Fruit fly (Drosophila melanogaster) whole organism, embryonic: ENCODE results near the gene Cyp310a1.

Source experiments
- Antp ChIP-seq: fragments of 200-800 bp; sonication (Bioruptor generic); optimal IDR thresholded peaks from 3 replicates; lab custom pipeline; 2016; ENCODE audit warnings: missing biosample characterization, missing genetic modification characterization
- Bgb ChIP-seq: fragments of 200-800 bp; sonication (Bioruptor generic); IDR thresholded peaks from 2 replicates; pipeline ENCODE4 v1.3.6; 2022; ENCODE audit warnings: missing biosample characterization, missing genetic modification characterization; ENCODE audit not compliant: partially characterized antibody
- Bteb2 ChIP-seq: fragments of 200-800 bp; sonication (Bioruptor generic); optimal IDR thresholded peaks from 2 replicates; lab custom pipeline; 2016; ENCODE audit warnings: missing biosample characterization, missing genetic modification characterization
- CG10267 ChIP-seq: fragments of 200-800 bp; sonication (Bioruptor generic); optimal IDR thresholded peaks from 2 replicates; lab custom pipeline; 2018; ENCODE audit warnings: missing biosample characterization, mild to moderate bottlenecking, missing genetic modification characterization, moderate library complexity
- CG10366 ChIP-seq: fragments of 200-800 bp; sonication (Bioruptor generic); IDR thresholded peaks from 2 replicates; pipeline ENCODE4 v1.3.6; 2022; ENCODE audit warnings: missing biosample characterization, missing genetic modification characterization
- CG10959 ChIP-seq: fragments of 200-800 bp; sonication (Bioruptor generic); IDR thresholded peaks from 2 replicates; pipeline ENCODE4 v1.3.6; 2022; ENCODE audit warnings: missing biosample characterization, missing genetic modification characterization
- CG1603 ChIP-seq: fragments of 200-800 bp; sonication (Bioruptor generic); optimal IDR thresholded peaks from 2 replicates; lab custom pipeline; 2019; ENCODE audit warnings: missing biosample characterization, mild to moderate bottlenecking, missing genetic modification characterization, moderate library complexity
- CG16813 ChIP-seq: fragments of 200-800 bp; sonication (Bioruptor generic); IDR thresholded peaks from 3 replicates; pipeline ENCODE4 v1.3.6; 2022; ENCODE audit warnings: missing biosample characterization, missing genetic modification characterization; ENCODE audit not compliant: partially characterized antibody
- CG16863 ChIP-seq: fragments of 200-800 bp; sonication (Bioruptor generic); optimal IDR thresholded peaks from 3 replicates; lab custom pipeline; 2016; ENCODE audit warnings: missing biosample characterization, missing genetic modification characterization
- CG17328 ChIP-seq: fragments of 200-800 bp; sonication (Bioruptor generic); IDR thresholded peaks from 2 replicates; pipeline ENCODE4 v1.3.6; 2022; ENCODE audit warnings: missing biosample characterization, missing genetic modification characterization
- CG18262 ChIP-seq: fragments of 200-800 bp; optimal IDR thresholded peaks from 3 replicates; lab custom pipeline; 2019; ENCODE audit warnings: missing biosample characterization, mild to moderate bottlenecking, missing genetic modification characterization, moderate library complexity
- CG18599 ChIP-seq: fragments of 200-800 bp; sonication (Bioruptor generic); optimal IDR thresholded peaks from 3 replicates; lab custom pipeline; 2017; ENCODE audit warnings: missing biosample characterization, missing genetic modification characterization, mild to moderate bottlenecking, moderate library complexity, missing genetic modification reagents
- CG30403 ChIP-seq: fragments of 200-800 bp; sonication (Bioruptor generic); optimal IDR thresholded peaks from 3 replicates; lab custom pipeline; 2016; ENCODE audit warnings: missing biosample characterization, missing genetic modification characterization
- CG33557 ChIP-seq: fragments of 200-800 bp; sonication (Bioruptor generic); optimal IDR thresholded peaks from 2 replicates; lab custom pipeline; 2019; ENCODE audit warnings: missing biosample characterization, mild to moderate bottlenecking, missing genetic modification characterization, moderate library complexity
- CG4328 ChIP-seq: fragments of 200-800 bp; sonication (Bioruptor generic); optimal IDR thresholded peaks from 3 replicates; lab custom pipeline; 2017; ENCODE audit warnings: missing biosample characterization, missing genetic modification reagents, missing genetic modification characterization
- CG4404 ChIP-seq: fragments of 200-800 bp; sonication (Bioruptor generic); IDR thresholded peaks from 2 replicates; pipeline ENCODE4 v1.3.6; 2022; ENCODE audit warnings: missing biosample characterization, missing genetic modification characterization
- CG7271 ChIP-seq: fragments of 200-800 bp; sonication (Bioruptor generic); optimal IDR thresholded peaks from 2 replicates; lab custom pipeline; 2018; ENCODE audit warnings: missing biosample characterization, mild to moderate bottlenecking, missing genetic modification characterization, moderate library complexity
- CG7745 ChIP-seq: fragments of 200-800 bp; sonication (Bioruptor generic); optimal IDR thresholded peaks from 2 replicates; lab custom pipeline; 2018; ENCODE audit warnings: missing biosample characterization, mild to moderate bottlenecking, missing genetic modification characterization, moderate library complexity
- CG8924 ChIP-seq: fragments of 200-800 bp; optimal IDR thresholded peaks from 3 replicates; lab custom pipeline; 2019; ENCODE audit warnings: missing biosample characterization, mild to moderate bottlenecking, missing genetic modification characterization, moderate library complexity
- CG9817 ChIP-seq: fragments of 200-800 bp; sonication (Bioruptor generic); optimal IDR thresholded peaks from 2 replicates; lab custom pipeline; 2018; ENCODE audit warnings: missing biosample characterization, mild to moderate bottlenecking, missing genetic modification characterization, moderate library complexity
- Chrac-16 ChIP-seq: fragments of 200-800 bp; sonication (Bioruptor generic); optimal IDR thresholded peaks from 3 replicates; lab custom pipeline; 2016; ENCODE audit warnings: missing biosample characterization, missing genetic modification characterization
- Ets65A ChIP-seq: fragments of 200-800 bp; sonication (Bioruptor generic); peaks from one replicate; lab custom pipeline; 2016; ENCODE audit warnings: missing biosample characterization, missing genetic modification characterization
- H15 ChIP-seq: fragments of 200-800 bp; sonication (Bioruptor generic); IDR thresholded peaks from 3 replicates; pipeline ENCODE4 v1.3.6; 2022; ENCODE audit warnings: missing biosample characterization, missing genetic modification characterization
- Mad ChIP-seq: fragments of 200-800 bp; sonication (Bioruptor generic); optimal IDR thresholded peaks from 2 replicates; lab custom pipeline; 2016; ENCODE audit warnings: missing biosample characterization, missing genetic modification characterization
- Neu2 ChIP-seq: fragments of 200-800 bp; sonication (Bioruptor generic); optimal IDR thresholded peaks from 3 replicates; lab custom pipeline; 2016; ENCODE audit warnings: missing biosample characterization, missing genetic modification characterization, borderline replicate concordance
- Rx ChIP-seq: fragments of 200-800 bp; sonication (Bioruptor generic); IDR thresholded peaks from 2 replicates; pipeline ENCODE4 v1.3.6; 2022; ENCODE audit warnings: missing biosample characterization, missing genetic modification characterization
- Scr ChIP-seq: fragments of 200-800 bp; sonication (Bioruptor generic); IDR thresholded peaks from 2 replicates; pipeline ENCODE4 v1.3.6; 2022; ENCODE audit warnings: missing biosample characterization, missing genetic modification characterization; ENCODE audit not compliant: partially characterized antibody
- az2 ChIP-seq: fragments of 200-800 bp; sonication (Bioruptor generic); optimal IDR thresholded peaks from 3 replicates; lab custom pipeline; 2016; ENCODE audit warnings: missing biosample characterization, missing genetic modification characterization
- bab2 ChIP-seq: fragments of 200-800 bp; sonication (Bioruptor generic); optimal IDR thresholded peaks from 2 replicates; lab custom pipeline; 2016; ENCODE audit warnings: missing biosample characterization, missing genetic modification characterization
- chif ChIP-seq, 2 experiments: fragments of 200-800 bp; sonication (Bioruptor generic); optimal IDR thresholded peaks; 3 replicates each; lab custom pipeline; 2016; ENCODE audit warnings: missing biosample characterization in 2 of 2, missing genetic modification characterization in 2 of 2
- chm ChIP-seq: fragments of 200-800 bp; sonication (Bioruptor generic); IDR thresholded peaks from 2 replicates; pipeline ENCODE4 v1.3.6; 2022; ENCODE audit warnings: missing biosample characterization, missing genetic modification characterization
- dmrt11E ChIP-seq: fragments of 200-800 bp; sonication (Bioruptor generic); optimal IDR thresholded peaks from 3 replicates; lab custom pipeline; 2018; ENCODE audit warnings: missing biosample characterization, mild to moderate bottlenecking, missing genetic modification characterization, moderate library complexity
- dpn ChIP-seq, 2 experiments: fragments of 200-800 bp; sonication (Bioruptor generic); optimal IDR thresholded peaks; 3 replicates each; lab custom pipeline; 2016; ENCODE audit warnings: missing biosample characterization in 2 of 2, missing genetic modification characterization in 2 of 2
- h ChIP-seq: fragments of >200 bp; optimal IDR thresholded peaks from 2 replicates; lab custom pipeline; 2017
- lov ChIP-seq, 2 experiments: fragments of 200-800 bp in 1 of 2; fragments of >200 bp in 1 of 2; sonication (Bioruptor generic) in 1 of 2; IDR thresholded peaks in 1 of 2; optimal IDR thresholded peaks in 1 of 2; 2 replicates in 1 of 2; 3 replicates in 1 of 2; pipeline versions ENCODE4 v1.3.6 to Lab custom; 2017 to 2022; ENCODE audit warnings: missing biosample characterization in 1 of 2, missing genetic modification characterization in 1 of 2
- mam ChIP-seq: fragments of 200-800 bp; sonication (Bioruptor generic); optimal IDR thresholded peaks from 3 replicates; lab custom pipeline; 2016; ENCODE audit warnings: missing biosample characterization, missing genetic modification characterization
- otp ChIP-seq: fragments of 200-800 bp; sonication (Bioruptor generic); IDR thresholded peaks from 3 replicates; pipeline ENCODE4, ENCODE4 v1.3.6; 2022; ENCODE audit warnings: missing biosample characterization, missing genetic modification characterization
- pan ChIP-seq, 4 experiments: fragments of >200 bp in 3 of 4; fragments of 200-800 bp in 1 of 4; sonication (Bioruptor generic) in 1 of 4; optimal IDR thresholded peaks in 3 of 4; IDR thresholded peaks in 1 of 4; 2 replicates each; pipeline versions ENCODE4 v1.3.6 to Lab custom; 2017 to 2022; ENCODE audit warnings: missing biosample characterization in 2 of 4, missing genetic modification characterization in 2 of 4, mixed read lengths in 1 of 4
- pfk ChIP-seq: fragments of 200-800 bp; sonication (Bioruptor generic); optimal IDR thresholded peaks from 2 replicates; lab custom pipeline; 2018; ENCODE audit warnings: missing biosample characterization, mild to moderate bottlenecking, missing genetic modification characterization, moderate library complexity
- ro ChIP-seq: fragments of 200-800 bp; sonication (Bioruptor generic); IDR thresholded peaks from 2 replicates; pipeline ENCODE4 v1.3.6; 2022; ENCODE audit warnings: missing biosample characterization, missing genetic modification characterization
- row ChIP-seq: fragments of 200-800 bp; sonication (Bioruptor generic); IDR thresholded peaks from 3 replicates; pipeline ENCODE4 v1.3.6; 2022; ENCODE audit warnings: missing biosample characterization, missing genetic modification characterization
- sd ChIP-seq: fragments of 200-800 bp; sonication (Bioruptor generic); optimal IDR thresholded peaks from 3 replicates; lab custom pipeline; 2018; ENCODE audit warnings: missing biosample characterization, mild to moderate bottlenecking, missing genetic modification characterization, moderate library complexity
- sr ChIP-seq: fragments of 200-800 bp; sonication (Bioruptor generic); IDR thresholded peaks from 3 replicates; pipeline ENCODE4 v1.3.6; 2022; ENCODE audit warnings: missing biosample characterization, missing genetic modification characterization
- tin ChIP-seq: fragments of 200-800 bp; sonication (Bioruptor generic); optimal IDR thresholded peaks from 3 replicates; lab custom pipeline; 2016; ENCODE audit warnings: missing biosample characterization, missing genetic modification characterization
- tll ChIP-seq, 2 experiments: fragments of 200-800 bp in 1 of 2; fragments of >200 bp in 1 of 2; sonication (Bioruptor generic) in 1 of 2; optimal IDR thresholded peaks; 2 replicates each; lab custom pipeline; 2017 to 2019; ENCODE audit warnings: missing biosample characterization in 2 of 2, missing genetic modification characterization in 2 of 2, mild to moderate bottlenecking in 1 of 2, moderate library complexity in 1 of 2
- unpg ChIP-seq: fragments of 200-800 bp; sonication (Bioruptor generic); optimal IDR thresholded peaks from 3 replicates; lab custom pipeline; 2018; ENCODE audit warnings: missing biosample characterization, mild to moderate bottlenecking, missing genetic modification characterization, moderate library complexity
- z ChIP-seq: fragments of 200-800 bp; sonication (Bioruptor generic); IDR thresholded peaks from 3 replicates; pipeline ENCODE4 v1.3.6; 2022; ENCODE audit warnings: missing biosample characterization, missing genetic modification characterization
- zf30C ChIP-seq: fragments of 200-800 bp; sonication (Bioruptor generic); optimal IDR thresholded peaks from 3 replicates; lab custom pipeline; 2018; ENCODE audit warnings: missing biosample characterization, mild to moderate bottlenecking, missing genetic modification characterization

Gene Cyp310a1

DNA sequence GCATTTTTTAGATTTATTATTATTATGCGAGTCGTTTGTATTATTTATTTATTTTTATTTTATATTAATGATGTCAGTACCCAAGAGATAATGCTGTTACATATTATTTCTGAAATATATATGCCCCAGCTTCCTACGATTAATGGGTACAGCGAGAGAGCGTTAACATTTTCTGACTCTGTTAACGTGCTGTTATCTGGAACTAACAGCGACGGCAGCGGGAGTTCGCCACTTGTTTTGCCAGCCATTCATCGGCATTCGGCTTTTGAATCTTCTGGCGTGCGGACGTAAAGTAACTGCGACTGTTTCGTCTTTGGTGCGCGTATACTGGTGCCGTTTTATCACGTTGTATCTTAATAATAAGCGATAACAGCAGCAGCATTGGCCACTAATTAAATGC, 35.8 kb downstream of the Cyp310a1 start, which contains the start of gene MESR3 (continued):
- TF ChIP-seq CG16863: no peak
- no peak for TF ChIP-seq Neu2 (GFP tag; lab: Kevin White, UChicago)
- TF ChIP-seq Bteb2 (GFP tag; lab: Kevin White, UChicago): no peak
- TF ChIP-seq CG10366 (GFP tag; lab: Robert Waterston, UW): peak; percentile 72
- no peak for TF ChIP-seq ro (GFP tag; lab: Robert Waterston, UW)
- TF ChIP-seq sd: no peak
- no peak; the same call in 2 of the 3 replicates for TF ChIP-seq sr (GFP tag; lab: Robert Waterston, UW)
- no peak for TF ChIP-seq mam (GFP tag; lab: Kevin White, UChicago)

DNA sequence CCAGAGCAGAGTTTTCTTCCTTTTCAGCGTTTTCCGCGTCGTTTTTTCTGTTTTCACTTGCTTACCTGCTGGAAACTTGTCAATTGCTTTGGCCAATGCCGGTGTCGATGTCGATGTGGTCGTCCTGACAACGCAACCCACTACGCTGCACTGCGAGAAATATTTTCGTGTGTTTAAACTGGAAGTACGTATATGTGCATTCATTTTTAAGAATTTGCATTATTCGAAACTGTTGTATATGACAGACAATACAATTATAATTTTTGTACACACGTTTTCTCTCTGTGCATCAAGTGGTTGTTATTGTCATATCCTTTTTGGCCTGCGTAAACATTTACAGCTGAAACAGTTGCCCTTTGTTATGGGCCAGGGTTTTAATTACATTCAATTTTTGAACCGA, 36.8 kb downstream of the Cyp310a1 start, which contains the start of gene IFT46:
Gene IFT46 (minus strand): TSS at position 88 of the 400 bp plus-strand sequence.
- TF ChIP-seq CG18262 (tag; lab: Kevin White, UChicago): peak; percentile 11
- TF ChIP-seq otp (GFP tag; lab: Robert Waterston, UW): no peak
- TF ChIP-seq lov (optimal IDR thresholded peaks at IDR 0.05; lab: Kevin White, UChicago): no peak
- TF ChIP-seq lov (GFP tag; IDR thresholded peaks at IDR 0.05; lab: Robert Waterston, UW): 0 out of 3 replicates have a peak, but pooled peaks have one; percentile 61
- no peak for TF ChIP-seq unpg (GFP tag; lab: Kevin White, UChicago)
- TF ChIP-seq CG4328 (GFP tag; lab: Kevin White, UChicago): no peak
- no peak for TF ChIP-seq Rx (GFP tag; lab: Robert Waterston, UW)
- TF ChIP-seq bab2 (GFP tag; lab: Kevin White, UChicago): peak; percentile 25
- peak; percentile 62 for TF ChIP-seq CG17328 (GFP tag; lab: Robert Waterston, UW)
- TF ChIP-seq tin (GFP tag; lab: Kevin White, UChicago): peak; percentile 8
- no peak for TF ChIP-seq CG16813 (GFP tag; lab: Robert Waterston, UW)
- no peak for TF ChIP-seq Chrac-16 (GFP tag; lab: Kevin White, UChicago)
- TF ChIP-seq CG10959 (GFP tag; lab: Robert Waterston, UW): peak; percentile 54; the same call in 1 of the 2 replicates
- TF ChIP-seq CG33557 (GFP tag; lab: Kevin White, UChicago): no peak
- TF ChIP-seq CG4404 (GFP tag; lab: Robert Waterston, UW): peak; percentile 55
- TF ChIP-seq Bgb (GFP tag; lab: Robert Waterston, UW): no peak
- peak; percentile 13 for TF ChIP-seq CG30403 (GFP tag; lab: Kevin White, UChicago)
- TF ChIP-seq pan (optimal IDR thresholded peaks at IDR 0.05; lab: Kevin White, UChicago): no peak
- no peak for TF ChIP-seq pan (GFP tag; optimal IDR thresholded peaks at IDR 0.05 in 1 of 2, IDR thresholded peaks at IDR 0.05 in 1 of 2)
- peak; percentile 56; the same call in 1 of the 3 replicates for TF ChIP-seq row (GFP tag; lab: Robert Waterston, UW)
- no peak for TF ChIP-seq CG7745 (tag; lab: Kevin White, UChicago)
- peak in 1 of 2 experiments; percentile 43 for TF ChIP-seq chif (GFP tag; optimal IDR thresholded peaks at IDR 0.05; lab: Kevin White, UChicago)
- TF ChIP-seq pfk: no peak
- TF ChIP-seq z (GFP tag; lab: Robert Waterston, UW): no peak
- peak; percentile 48 for TF ChIP-seq Neu2 (GFP tag; lab: Kevin White, UChicago)
- no peak for TF ChIP-seq Scr (GFP tag; lab: Robert Waterston, UW)
- peak; percentile 30 for TF ChIP-seq CG7271 (tag; lab: Kevin White, UChicago)
- 0 out of 3 replicates have a peak, but pooled peaks have one; percentile 23 for TF ChIP-seq H15 (GFP tag; lab: Robert Waterston, UW)
- peak; percentile 17 for TF ChIP-seq Antp (GFP tag; lab: Kevin White, UChicago)
- peak; percentile 13 for TF ChIP-seq CG1603 (tag; lab: Kevin White, UChicago)
- peak; percentile 9 for TF ChIP-seq az2 (GFP tag; lab: Kevin White, UChicago)
- peak; percentile 32 for TF ChIP-seq dmrt11E (tag; lab: Kevin White, UChicago)
- peak; percentile 3 for TF ChIP-seq CG10267 (tag; lab: Kevin White, UChicago)
- TF ChIP-seq dpn (GFP tag; optimal IDR thresholded peaks at IDR 0.05; lab: Kevin White, UChicago): peak; percentile 24 to 26
- TF ChIP-seq CG18599 (GFP tag; lab: Kevin White, UChicago): no peak
- peak; percentile 88 for TF ChIP-seq Ets65A
- TF ChIP-seq Mad (GFP tag; lab: Kevin White, UChicago): no peak
- peak in 1 of 2 experiments; percentile 89 for TF ChIP-seq tll (GFP tag; optimal IDR thresholded peaks at IDR 0.05; lab: Kevin White, UChicago)
- peak; percentile 86 for TF ChIP-seq zf30C (GFP tag; lab: Kevin White, UChicago)
- TF ChIP-seq CG8924 (tag; lab: Kevin White, UChicago): peak; percentile 24
- no peak for TF ChIP-seq h (lab: Kevin White, UChicago)
- TF ChIP-seq chm (GFP tag; lab: Robert Waterston, UW): no peak
- no peak for TF ChIP-seq CG9817 (tag; lab: Kevin White, UChicago)
